Fruit fly (Drosophila melanogaster) whole organism, embryonic: ENCODE measurements around the gene CG14020.

Experiments used
- CG10431 ChIP-seq: fragments of 200-800 bp; sonication (Bioruptor generic); optimal IDR thresholded peaks from 3 replicates; lab custom pipeline; 2018; ENCODE audit warnings: missing biosample characterization, mild to moderate bottlenecking, missing genetic modification characterization
- CG10543 ChIP-seq: fragments of 200-800 bp; sonication (Bioruptor generic); optimal IDR thresholded peaks from 3 replicates; lab custom pipeline; 2017; ENCODE audit warnings: missing biosample characterization, mild to moderate bottlenecking, missing genetic modification characterization, moderate library complexity
- CG10654 ChIP-seq: fragments of 200-800 bp; sonication (Bioruptor generic); optimal IDR thresholded peaks from 2 replicates; lab custom pipeline; 2016; ENCODE audit warnings: missing biosample characterization, missing genetic modification characterization
- CG10979 ChIP-seq: fragments of 200-800 bp; sonication (Bioruptor generic); optimal IDR thresholded peaks from 2 replicates; lab custom pipeline; 2018; ENCODE audit warnings: missing biosample characterization, mild to moderate bottlenecking, missing genetic modification characterization, moderate library complexity
- CG11504 ChIP-seq: fragments of 200-800 bp; sonication (Bioruptor generic); optimal IDR thresholded peaks from 3 replicates; lab custom pipeline; 2019; ENCODE audit warnings: missing biosample characterization, mild to moderate bottlenecking, missing genetic modification characterization, moderate library complexity
- CG1233 ChIP-seq: fragments of 200-800 bp; sonication (Bioruptor generic); optimal IDR thresholded peaks from 4 replicates; lab custom pipeline; 2018; ENCODE audit warnings: missing biosample characterization, mild to moderate bottlenecking, missing genetic modification characterization
- CG13123 ChIP-seq: fragments of 200-800 bp; sonication (Bioruptor generic); optimal IDR thresholded peaks from 2 replicates; lab custom pipeline; 2016; ENCODE audit warnings: missing biosample characterization, missing genetic modification characterization
- CG14050 ChIP-seq: fragments of 200-800 bp; sonication (Bioruptor generic); IDR thresholded peaks from 3 replicates; pipeline ENCODE4 v1.3.6; 2022; ENCODE audit warnings: missing biosample characterization, missing genetic modification characterization
- CG16779 ChIP-seq: fragments of 200-800 bp; sonication (Bioruptor generic); IDR thresholded peaks from 2 replicates; pipeline ENCODE4 v1.3.6; 2022; ENCODE audit warnings: missing biosample characterization, missing genetic modification characterization
- CG18599 ChIP-seq: fragments of 200-800 bp; sonication (Bioruptor generic); optimal IDR thresholded peaks from 3 replicates; lab custom pipeline; 2017; ENCODE audit warnings: missing biosample characterization, missing genetic modification characterization, mild to moderate bottlenecking, moderate library complexity, missing genetic modification reagents
- CG31388 ChIP-seq: fragments of 200-800 bp; sonication (Bioruptor generic); optimal IDR thresholded peaks from 2 replicates; lab custom pipeline; 2016; ENCODE audit warnings: missing biosample characterization, missing genetic modification characterization
- CG33213 ChIP-seq: fragments of 200-800 bp; sonication (Bioruptor generic); optimal IDR thresholded peaks from 3 replicates; lab custom pipeline; 2016; ENCODE audit warnings: missing biosample characterization, missing genetic modification characterization
- CG4360 ChIP-seq: fragments of 200-800 bp; sonication (Bioruptor generic); IDR thresholded peaks from 2 replicates; pipeline ENCODE4 v1.3.6; 2022; ENCODE audit warnings: missing biosample characterization, missing genetic modification characterization
- CG4424 ChIP-seq: fragments of 200-800 bp; sonication (Bioruptor generic); optimal IDR thresholded peaks from 3 replicates; lab custom pipeline; 2016; ENCODE audit warnings: missing biosample characterization, missing genetic modification characterization
- CG7839 ChIP-seq: fragments of 200-800 bp; sonication (Bioruptor generic); optimal IDR thresholded peaks from 3 replicates; lab custom pipeline; 2018; ENCODE audit warnings: missing biosample characterization, mild to moderate bottlenecking, missing genetic modification characterization, moderate library complexity
- CG7963 ChIP-seq: fragments of 200-800 bp; sonication (Bioruptor generic); IDR thresholded peaks from 3 replicates; pipeline ENCODE4 v1.3.6; 2022; ENCODE audit warnings: missing biosample characterization, missing genetic modification characterization; ENCODE audit not compliant: partially characterized antibody
- CG9817 ChIP-seq: fragments of 200-800 bp; sonication (Bioruptor generic); optimal IDR thresholded peaks from 2 replicates; lab custom pipeline; 2018; ENCODE audit warnings: missing biosample characterization, mild to moderate bottlenecking, missing genetic modification characterization, moderate library complexity
- Doc2 ChIP-seq: fragments of 200-800 bp; sonication (Bioruptor generic); IDR thresholded peaks from 2 replicates; pipeline ENCODE4 v1.3.6; 2022; ENCODE audit warnings: missing biosample characterization, missing genetic modification characterization
- Eip74EF ChIP-seq, 2 experiments: fragments of 200-800 bp in 1 of 2; fragments of >200 bp in 1 of 2; sonication (Bioruptor generic) in 1 of 2; optimal IDR thresholded peaks; 2 replicates each; lab custom pipeline; 2017 to 2019; ENCODE audit warnings: missing biosample characterization in 2 of 2, missing genetic modification characterization in 2 of 2, mild to moderate bottlenecking in 1 of 2, moderate library complexity in 1 of 2
- Hr78 ChIP-seq, 2 experiments: fragments of 200-800 bp in 1 of 2; fragments of >200 bp in 1 of 2; sonication (Bioruptor generic) in 1 of 2; optimal IDR thresholded peaks; 2 replicates each; lab custom pipeline; 2017 to 2019; ENCODE audit warnings: missing biosample characterization in 2 of 2, missing genetic modification characterization in 2 of 2, mild to moderate bottlenecking in 1 of 2, moderate library complexity in 1 of 2
- Jarid2 ChIP-seq: fragments of 200-800 bp; sonication (Bioruptor generic); optimal IDR thresholded peaks from 3 replicates; lab custom pipeline; 2017; ENCODE audit warnings: mild to moderate bottlenecking, missing biosample characterization, missing genetic modification reagents, missing genetic modification characterization
- Kr ChIP-seq: fragments of 200-800 bp; sonication (Bioruptor generic); optimal IDR thresholded peaks from 2 replicates; lab custom pipeline; 2017; ENCODE audit warnings: missing biosample characterization, mild to moderate bottlenecking, missing genetic modification characterization
- Lpt ChIP-seq: fragments of >200 bp; optimal IDR thresholded peaks from 2 replicates; lab custom pipeline; 2018; ENCODE audit warnings: missing biosample characterization, missing genetic modification characterization
- MBD-R2 ChIP-seq: fragments of 200-800 bp; sonication (Bioruptor generic); IDR thresholded peaks from 2 replicates; pipeline ENCODE4 v1.3.6; 2022; ENCODE audit warnings: missing biosample characterization, missing genetic modification characterization
- Mrtf ChIP-seq: fragments of 200-800 bp; sonication (Bioruptor generic); IDR thresholded peaks from 3 replicates; pipeline ENCODE4 v1.3.6; 2022; ENCODE audit warnings: missing biosample characterization, missing genetic modification characterization
- Side ChIP-seq: fragments of 200-800 bp; sonication (Bioruptor generic); optimal IDR thresholded peaks from 2 replicates; lab custom pipeline; 2016; ENCODE audit warnings: missing biosample characterization, missing genetic modification characterization
- Stat92E ChIP-seq, 3 experiments: fragments of >200 bp in 2 of 3; fragments of 200-800 bp in 1 of 3; sonication (Bioruptor generic) in 1 of 3; optimal IDR thresholded peaks; 2 replicates each; lab custom pipeline; 2017 to 2019; ENCODE audit warnings: missing biosample characterization in 3 of 3, missing genetic modification characterization in 3 of 3, mild to moderate bottlenecking in 1 of 3, moderate library complexity in 1 of 3
- Usf ChIP-seq: fragments of 200-800 bp; sonication (Bioruptor generic); optimal IDR thresholded peaks from 2 replicates; lab custom pipeline; 2017; ENCODE audit warnings: missing genotype, missing biosample characterization, missing genetic modification characterization
- Vsx1 ChIP-seq: fragments of 200-800 bp; sonication (Bioruptor generic); optimal IDR thresholded peaks from 2 replicates; lab custom pipeline; 2017; ENCODE audit warnings: missing biosample characterization, mild to moderate bottlenecking, missing genetic modification characterization, missing genetic modification reagents
- bcd ChIP-seq: fragments of 200-800 bp; sonication (Bioruptor generic); optimal IDR thresholded peaks from 2 replicates; lab custom pipeline; 2017; ENCODE audit warnings: missing biosample characterization, mild to moderate bottlenecking, missing genetic modification characterization
- ci ChIP-seq: fragments of 200-800 bp; sonication (Bioruptor generic); IDR thresholded peaks from 3 replicates; pipeline ENCODE4 v1.3.6; 2022; ENCODE audit warnings: missing biosample characterization, missing genetic modification characterization
- dmrt11E ChIP-seq: fragments of 200-800 bp; sonication (Bioruptor generic); optimal IDR thresholded peaks from 3 replicates; lab custom pipeline; 2018; ENCODE audit warnings: missing biosample characterization, mild to moderate bottlenecking, missing genetic modification characterization, moderate library complexity
- emc ChIP-seq: fragments of 200-800 bp; sonication (Bioruptor generic); optimal IDR thresholded peaks from 2 replicates; lab custom pipeline; 2016; ENCODE audit warnings: missing biosample characterization, missing genetic modification characterization
- eve ChIP-seq, 2 experiments: fragments of >200 bp; optimal IDR thresholded peaks; 2 replicates each; lab custom pipeline; 2017; ENCODE audit warnings: missing biosample characterization in 2 of 2, missing genetic modification characterization in 2 of 2
- fd102C ChIP-seq: fragments of 200-800 bp; sonication (Bioruptor generic); optimal IDR thresholded peaks from 2 replicates; lab custom pipeline; 2018; ENCODE audit warnings: missing biosample characterization, mild to moderate bottlenecking, missing genetic modification characterization, moderate library complexity
- her ChIP-seq: fragments of 200-800 bp; sonication (Bioruptor generic); optimal IDR thresholded peaks from 2 replicates; lab custom pipeline; 2016; ENCODE audit warnings: missing biosample characterization, missing genetic modification characterization
- jumu ChIP-seq: fragments of 200-800 bp; sonication (Bioruptor generic); optimal IDR thresholded peaks from 3 replicates; lab custom pipeline; 2016; ENCODE audit warnings: missing biosample characterization, missing genetic modification characterization
- kni ChIP-seq: fragments of 200-800 bp; sonication (Bioruptor generic); optimal IDR thresholded peaks from 3 replicates; lab custom pipeline; 2017; ENCODE audit warnings: mild to moderate bottlenecking, missing biosample characterization, missing genetic modification reagents, missing genetic modification characterization
- lab ChIP-seq: fragments of 200-800 bp; sonication (Bioruptor generic); optimal IDR thresholded peaks from 3 replicates; lab custom pipeline; 2017; ENCODE audit warnings: missing biosample characterization, missing genetic modification characterization, mild to moderate bottlenecking, moderate library complexity, missing genetic modification reagents
- lilli ChIP-seq: fragments of 200-800 bp; sonication (Bioruptor generic); optimal IDR thresholded peaks from 3 replicates; lab custom pipeline; 2016; ENCODE audit warnings: missing biosample characterization, missing genetic modification characterization
- mirr ChIP-seq: fragments of 200-800 bp; sonication (Bioruptor generic); optimal IDR thresholded peaks from 3 replicates; lab custom pipeline; 2018; ENCODE audit warnings: missing biosample characterization, mild to moderate bottlenecking, missing genetic modification characterization
- mld ChIP-seq: fragments of 200-800 bp; sonication (Bioruptor generic); IDR thresholded peaks from 3 replicates; pipeline ENCODE4 v1.3.6; 2022; ENCODE audit warnings: missing biosample characterization, missing genetic modification characterization; ENCODE audit not compliant: partially characterized antibody
- psq ChIP-seq: fragments of 200-800 bp; sonication (Bioruptor generic); optimal IDR thresholded peaks from 2 replicates; lab custom pipeline; 2017; ENCODE audit warnings: missing biosample characterization, missing genetic modification characterization
- sd ChIP-seq: fragments of 200-800 bp; sonication (Bioruptor generic); optimal IDR thresholded peaks from 3 replicates; lab custom pipeline; 2018; ENCODE audit warnings: missing biosample characterization, mild to moderate bottlenecking, missing genetic modification characterization, moderate library complexity
- sr ChIP-seq: fragments of 200-800 bp; sonication (Bioruptor generic); IDR thresholded peaks from 3 replicates; pipeline ENCODE4 v1.3.6; 2022; ENCODE audit warnings: missing biosample characterization, missing genetic modification characterization
- ssp ChIP-seq: fragments of 200-800 bp; sonication (Bioruptor generic); IDR thresholded peaks from 2 replicates; pipeline ENCODE4 v1.3.6; 2022; ENCODE audit warnings: missing biosample characterization, missing genetic modification characterization
- trh ChIP-seq: fragments of 200-800 bp; sonication (Bioruptor generic); optimal IDR thresholded peaks from 2 replicates; lab custom pipeline; 2016; ENCODE audit warnings: missing biosample characterization, missing genetic modification characterization
- unc-4 ChIP-seq: fragments of 200-800 bp; sonication (Bioruptor generic); IDR thresholded peaks from 2 replicates; pipeline ENCODE4 v1.3.6; 2022; ENCODE audit warnings: missing biosample characterization, missing genetic modification characterization; ENCODE audit not compliant: partially characterized antibody
- vvl ChIP-seq: fragments of 200-800 bp; sonication (Bioruptor generic); IDR thresholded peaks from 2 replicates; pipeline ENCODE4 v1.3.6; 2022; ENCODE audit warnings: missing biosample characterization, missing genetic modification characterization
- wek ChIP-seq: fragments of 200-800 bp; sonication (Bioruptor generic); optimal IDR thresholded peaks from 3 replicates; lab custom pipeline; 2018; ENCODE audit warnings: missing biosample characterization, mild to moderate bottlenecking, missing genetic modification characterization, moderate library complexity

The CG14020 gene

dm6 chr2L:5547288-5547777 is 29.8 kb downstream of the CG14020 start (continued):
- TF ChIP-seq Usf (GFP tag; lab: Kevin White, UChicago) (no peak), fd102C (GFP tag; lab: Kevin White, UChicago) (no peak), sr (GFP tag; lab: Robert Waterston, UW) (no peak), Jarid2 (peak; percentile 6), trh (GFP tag; lab: Kevin White, UChicago) (no peak), wek (GFP tag; lab: Kevin White, UChicago) (peak; percentile 34), eve (GFP tag; optimal IDR thresholded peaks at IDR 0.05; lab: Kevin White, UChicago) (no peak), CG13123 (GFP tag; lab: Kevin White, UChicago) (no peak), CG10979 (tag; lab: Kevin White, UChicago) (no peak), Side (no peak), CG16779 (GFP tag; lab: Robert Waterston, UW) (no peak), jumu (GFP tag; lab: Kevin White, UChicago) (no peak), CG7963 (no peak), MBD-R2 (GFP tag; lab: Robert Waterston, UW) (no peak), mld (GFP tag; lab: Robert Waterston, UW) (0 out of 3 replicates have a peak, but pooled peaks have one; percentile 2), Hr78 (GFP tag; optimal IDR thresholded peaks at IDR 0.05; lab: Kevin White, UChicago) (peak in 1 of 2 experiments; percentile 22), CG9817 (tag; lab: Kevin White, UChicago) (no peak), CG14050 (no peak), ci (GFP tag; lab: Robert Waterston, UW) (peak; percentile 43; the same call in 1 of the 3 replicates), dmrt11E (tag; lab: Kevin White, UChicago) (no peak), CG7839 (tag; lab: Kevin White, UChicago) (no peak), her (GFP tag; lab: Kevin White, UChicago) (no peak), bcd (GFP tag; lab: Kevin White, UChicago) (no peak), mirr (GFP tag; lab: Kevin White, UChicago) (peak; percentile 65), CG10543 (GFP tag; lab: Kevin White, UChicago) (peak; percentile 51), lilli (GFP tag; lab: Kevin White, UChicago) (no peak), Eip74EF (GFP tag; optimal IDR thresholded peaks at IDR 0.05; lab: Kevin White, UChicago) (no peak), Doc2 (GFP tag; lab: Robert Waterston, UW) (no peak), vvl (GFP tag; lab: Robert Waterston, UW) (no peak), Kr (GFP tag; lab: Kevin White, UChicago) (no peak), CG10654 (GFP tag; lab: Kevin White, UChicago) (no peak), CG4360 (GFP tag; lab: Robert Waterston, UW) (no peak), CG10431 (peak; percentile 37), psq (GFP tag; lab: Kevin White, UChicago) (no peak), emc (GFP tag; lab: Kevin White, UChicago) (no peak), lab (GFP tag; lab: Kevin White, UChicago) (peak; percentile 47), Mrtf (GFP tag; lab: Robert Waterston, UW) (no peak), Stat92E (GFP tag; optimal IDR thresholded peaks at IDR 0.05; lab: Kevin White, UChicago) (no peak), Vsx1 (GFP tag; lab: Kevin White, UChicago) (peak; percentile 77), CG18599 (GFP tag; lab: Kevin White, UChicago) (no peak), CG1233 (peak; percentile 12), CG11504 (tag; lab: Kevin White, UChicago) (no peak), CG31388 (GFP tag; lab: Kevin White, UChicago) (no peak), CG4424 (no peak), kni (GFP tag; lab: Kevin White, UChicago) (peak; percentile 33), Lpt (GFP tag; lab: Kevin White, UChicago) (no peak), ssp (GFP tag; lab: Robert Waterston, UW) (no peak), CG33213 (GFP tag; lab: Kevin White, UChicago) (no peak), sd (tag; lab: Kevin White, UChicago) (peak; percentile 48), unc-4 (GFP tag; lab: Robert Waterston, UW) (no peak)
